Fruit fly (Drosophila melanogaster): ENCODE results near the gene morgue.
A peak's percentile ranks its signal among the peaks of the same experiment; 100 is the strongest.

morgue gene

dm6 chr2L:4393842-4394421 is 50.5 kb downstream of the morgue start, which contains the start of gene CG3652:
CG3652 (minus strand) TSS chr2L:4393876.
- TF ChIP-seq cnc (optimal IDR thresholded peaks at IDR 0.05) = no peak
- TF ChIP-seq cic (GFP tag; optimal IDR thresholded peaks at IDR 0.05) = no peak
- peak; percentile 7 for TF ChIP-seq CG1620 (GFP tag; optimal IDR thresholded peaks at IDR 0.05)
- peak; percentile 53 for TF ChIP-seq tj (GFP tag; optimal IDR thresholded peaks at IDR 0.05)
- TF ChIP-seq Crg-1 (GFP tag; optimal IDR thresholded peaks at IDR 0.05) = no peak
- no peak for TF ChIP-seq CG7045 (GFP tag; optimal IDR thresholded peaks at IDR 0.05)
- no peak for TF ChIP-seq CG7101 (tag; optimal IDR thresholded peaks at IDR 0.05)
- TF ChIP-seq CG12768 (GFP tag; optimal IDR thresholded peaks at IDR 0.05) = no peak
- TF ChIP-seq toe (GFP tag; optimal IDR thresholded peaks at IDR 0.05) = peak; percentile 72
- no peak for TF ChIP-seq Clk (GFP tag; optimal IDR thresholded peaks at IDR 0.05)
- TF ChIP-seq CG11617 (GFP tag; optimal IDR thresholded peaks at IDR 0.05) = peak; percentile 43
- TF ChIP-seq CG33017 (tag; optimal IDR thresholded peaks at IDR 0.05) = no peak
- TF ChIP-seq CG14711 (tag; optimal IDR thresholded peaks at IDR 0.05) = peak; percentile 33
- no peak for TF ChIP-seq Mnt (GFP tag; optimal IDR thresholded peaks at IDR 0.05)
- TF ChIP-seq kay (GFP tag; ENCODE audit: borderline replicate concordance) = no peak
- TF ChIP-seq Hr96 (GFP tag; optimal IDR thresholded peaks at IDR 0.05) = peak; percentile 68
- TF ChIP-seq CG5204 (GFP tag; optimal IDR thresholded peaks at IDR 0.05) = peak; percentile 62
- TF ChIP-seq bab1 (GFP tag; optimal IDR thresholded peaks at IDR 0.05) = peak; percentile 5

Data from whole organism, adult.